Fruit fly (Drosophila melanogaster): ENCODE data around the gene CG32176.

CG32176 gene

DNA sequence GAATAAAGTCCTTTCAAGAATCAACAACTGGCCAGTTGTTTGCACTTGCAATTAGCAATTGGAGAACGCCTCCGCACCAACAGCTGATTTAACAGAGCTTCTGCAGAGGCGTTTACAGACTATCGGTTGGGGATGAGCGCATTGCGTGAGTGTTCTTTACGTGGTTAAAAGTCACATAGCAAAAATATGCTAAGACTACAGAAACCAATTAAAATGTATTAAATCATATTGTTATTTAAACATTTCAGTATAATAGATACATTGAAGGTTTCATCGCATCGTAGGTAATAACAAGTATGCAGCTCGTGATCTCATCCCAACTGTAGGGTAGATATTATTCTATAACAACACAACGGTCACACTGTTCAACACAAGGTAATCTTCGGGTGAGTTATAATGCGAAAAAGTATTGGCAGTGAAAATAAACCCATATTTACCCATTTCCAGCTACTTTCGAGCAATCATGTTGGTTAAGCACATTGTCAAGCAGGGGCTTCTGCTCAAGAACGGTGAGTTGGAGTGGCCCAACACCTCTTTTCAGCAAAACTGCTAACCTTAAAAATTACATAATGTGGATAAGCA, 8.4 kb upstream of the CG32176 start, which contains the start of the genes Sec3 and COX7B (continued):
- TF ChIP-seq acj6 (GFP tag; optimal IDR thresholded peaks at IDR 0.05) (peak; percentile 55), Smox (GFP tag; optimal IDR thresholded peaks at IDR 0.05) (peak; percentile 71), Hr39 (GFP tag; optimal IDR thresholded peaks at IDR 0.05) (peak; percentile 64), CG15336 (GFP tag; IDR thresholded peaks at IDR 0.05) (no peak), Sox15 (GFP tag; optimal IDR thresholded peaks at IDR 0.05) (no peak), salr (GFP tag; optimal IDR thresholded peaks at IDR 0.05) (no peak), CG34406 (GFP tag; optimal IDR thresholded peaks at IDR 0.05) (peak; percentile 18), esn (GFP tag; optimal IDR thresholded peaks at IDR 0.05) (peak; percentile 75)

DNA sequence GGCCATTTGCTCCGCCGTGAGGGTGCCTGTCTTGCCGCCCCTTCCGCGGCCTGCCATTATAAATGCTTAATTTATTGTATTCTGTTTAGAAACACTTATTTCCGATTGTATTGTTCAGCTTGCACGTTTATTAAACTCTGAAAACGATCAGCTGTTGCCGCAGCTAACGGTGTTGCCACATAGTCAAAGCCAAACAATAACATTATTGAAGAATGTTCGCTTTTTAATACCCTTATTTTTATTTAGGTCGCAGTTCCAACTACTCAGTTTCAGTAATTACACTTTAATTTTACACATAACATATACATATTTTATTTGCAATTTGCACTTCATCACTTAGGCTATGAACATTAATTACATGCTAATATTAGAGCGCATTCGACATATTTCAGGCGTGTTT, 6.7 kb upstream of the CG32176 start, which contains the start of gene Polr3G:
TSS of gene Polr3G (minus strand) at position 118 of the 400 bp plus-strand sequence.
- TF ChIP-seq Eip75B (GFP tag; optimal IDR thresholded peaks at IDR 0.05), result peak; percentile 44
- TF ChIP-seq CG1621 (tag; optimal IDR thresholded peaks at IDR 0.05), result no peak
- no peak for TF ChIP-seq CG6276 (GFP tag; optimal IDR thresholded peaks at IDR 0.05)
- TF ChIP-seq CG8319 (GFP tag; optimal IDR thresholded peaks at IDR 0.05), result no peak
- no peak for TF ChIP-seq dsx (GFP tag; optimal IDR thresholded peaks at IDR 0.05; ENCODE audit: poor library complexity, severe bottlenecking)
- TF ChIP-seq CG6854 (GFP tag; optimal IDR thresholded peaks at IDR 0.05), result no peak
- peak; percentile 27 for TF ChIP-seq Ets21C (GFP tag; optimal IDR thresholded peaks at IDR 0.05)
- no peak for TF ChIP-seq CG9139 (GFP tag; optimal IDR thresholded peaks at IDR 0.05)
- TF ChIP-seq CG31627 (GFP tag; optimal IDR thresholded peaks at IDR 0.05), result peak; percentile 17
- peak; percentile 23 for TF ChIP-seq Sox14 (GFP tag; optimal IDR thresholded peaks at IDR 0.05)
- TF ChIP-seq CG4318 (GFP tag; optimal IDR thresholded peaks at IDR 0.05), result no peak
- no peak for TF ChIP-seq CG10669 (GFP tag; optimal IDR thresholded peaks at IDR 0.05)
- TF ChIP-seq esn (GFP tag; optimal IDR thresholded peaks at IDR 0.05), result peak; percentile 34
- no peak for TF ChIP-seq net (GFP tag; optimal IDR thresholded peaks at IDR 0.05)
- peak; percentile 35 for TF ChIP-seq Met (GFP tag; optimal IDR thresholded peaks at IDR 0.05)
- no peak for TF ChIP-seq eg (GFP tag; IDR thresholded peaks at IDR 0.05)
- no peak for TF ChIP-seq CG11294 (GFP tag; IDR thresholded peaks at IDR 0.05)
- TF ChIP-seq vri (GFP tag; optimal IDR thresholded peaks at IDR 0.05), result peak; percentile 3
- TF ChIP-seq CG15336 (GFP tag; IDR thresholded peaks at IDR 0.05), result no peak
- no peak for TF ChIP-seq Hr38 (GFP tag; optimal IDR thresholded peaks at IDR 0.05)
- no peak for TF ChIP-seq CG10631 (GFP tag; optimal IDR thresholded peaks at IDR 0.05)
- TF ChIP-seq cyc (GFP tag; optimal IDR thresholded peaks at IDR 0.05), result no peak
- no peak for TF ChIP-seq CG11762 (GFP tag; optimal IDR thresholded peaks at IDR 0.05; ENCODE audit: insufficient read depth)
- TF ChIP-seq OdsH (GFP tag; optimal IDR thresholded peaks at IDR 0.05), result no peak
- peak; percentile 33 for TF ChIP-seq lz (GFP tag; optimal IDR thresholded peaks at IDR 0.05)
- TF ChIP-seq CG11902 (GFP tag; optimal IDR thresholded peaks at IDR 0.05), result no peak
- no peak for TF ChIP-seq Gug (GFP tag; IDR thresholded peaks at IDR 0.05)
- peak; percentile 37 for TF ChIP-seq Hr4 (GFP tag; optimal IDR thresholded peaks at IDR 0.05)
- TF ChIP-seq spab (GFP tag; optimal IDR thresholded peaks at IDR 0.05), result no peak
- no peak for TF ChIP-seq CG3919 (GFP tag; optimal IDR thresholded peaks at IDR 0.05)
- TF ChIP-seq Sox15 (GFP tag; optimal IDR thresholded peaks at IDR 0.05), result no peak
- TF ChIP-seq Lpt (GFP tag; optimal IDR thresholded peaks at IDR 0.05), result no peak
- TF ChIP-seq Eip78C (GFP tag), result peak; percentile 84
- TF ChIP-seq ss (GFP tag; optimal IDR thresholded peaks at IDR 0.05), result no peak
- peak; percentile 25 for TF ChIP-seq Sox102F (GFP tag; optimal IDR thresholded peaks at IDR 0.05)
- TF ChIP-seq Ets96B (tag; optimal IDR thresholded peaks at IDR 0.05), result no peak
- no peak for TF ChIP-seq salr (GFP tag; optimal IDR thresholded peaks at IDR 0.05)
- no peak for TF ChIP-seq Eip93F (GFP tag; optimal IDR thresholded peaks at IDR 0.05)
- TF ChIP-seq CG8119 (GFP tag; IDR thresholded peaks at IDR 0.05), result no peak
- TF ChIP-seq achi (GFP tag; optimal IDR thresholded peaks at IDR 0.05), result no peak
- TF ChIP-seq CG32006 (GFP tag; optimal IDR thresholded peaks at IDR 0.05), result no peak
- TF ChIP-seq CG3032 (tag; optimal IDR thresholded peaks at IDR 0.05), result no peak
- TF ChIP-seq CG6808 (GFP tag; optimal IDR thresholded peaks at IDR 0.05), result no peak
- TF ChIP-seq CG6792 (GFP tag; optimal IDR thresholded peaks at IDR 0.05), result no peak
- peak; percentile 40 for TF ChIP-seq Smox (GFP tag; optimal IDR thresholded peaks at IDR 0.05)
- TF ChIP-seq fkh (GFP tag; optimal IDR thresholded peaks at IDR 0.05), result peak; percentile 49
- peak; percentile 34 for TF ChIP-seq svp (GFP tag)
